Comparison of ENCODE assay signal across 2 worm cellular contexts in the genomic region with DNA sequence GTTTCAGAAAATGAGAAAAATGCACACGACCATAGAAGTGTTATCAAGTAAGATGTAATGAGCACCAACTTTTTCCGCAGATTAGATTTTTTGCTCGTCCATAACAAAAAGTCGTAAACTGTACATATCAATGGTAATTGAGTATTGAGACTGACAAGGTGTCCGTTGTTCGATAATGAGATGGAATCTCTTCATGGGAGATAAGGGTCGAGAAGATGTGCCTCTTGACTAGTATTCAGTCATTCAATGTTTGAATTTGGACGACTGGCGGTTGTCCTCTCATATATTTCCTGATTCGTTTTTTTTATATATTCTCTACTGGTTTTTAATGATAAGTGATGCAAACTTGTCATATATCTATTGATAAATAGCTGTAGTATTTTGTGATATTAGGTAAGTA.
TF ChIP-seq lines count a peak whose summit lies in the region.

No protein-coding gene starts in this region.

TF ChIP-seq in whole organism, L4 larva, 104 proteins besides CTCF, POLR2A, EP300 and RAD21:
- TF ChIP-seq aha-1 (tag; lab: Kevin White, UChicago) (peak; percentile 20), Y75B8A.6 (GFP tag; IDR thresholded peaks at IDR 0.05; lab: Robert Waterston, UW) (no peak)

TF ChIP-seq in whole organism, late embryonic, 69 proteins besides CTCF, POLR2A, EP300 and RAD21:
- TF ChIP-seq elt-2 (tag; optimal IDR thresholded peaks at IDR 0.05; lab: Kevin White, UChicago) (peak; percentile 58), nhr-232 (tag; optimal IDR thresholded peaks at IDR 0.05; lab: Kevin White, UChicago) (no peak), sdc-2 (tag; optimal IDR thresholded peaks at IDR 0.05; lab: Kevin White, UChicago) (no peak), zip-5 (tag; optimal IDR thresholded peaks at IDR 0.05; lab: Kevin White, UChicago) (no peak), ceh-31 (tag; optimal IDR thresholded peaks at IDR 0.05; lab: Kevin White, UChicago) (no peak), unc-3 (GFP tag; conservative IDR thresholded peaks at IDR 0.05; lab: Robert Waterston, UW) (no peak), unc-3 (tag; optimal IDR thresholded peaks at IDR 0.05; lab: Kevin White, UChicago) (no peak), ceh-22 (tag; optimal IDR thresholded peaks at IDR 0.05; lab: Kevin White, UChicago) (no peak), ets-4 (tag; optimal IDR thresholded peaks at IDR 0.05; lab: Kevin White, UChicago) (no peak)
